Worm (Caenorhabditis elegans): ENCODE data around the gene srbc-33.

DNA sequence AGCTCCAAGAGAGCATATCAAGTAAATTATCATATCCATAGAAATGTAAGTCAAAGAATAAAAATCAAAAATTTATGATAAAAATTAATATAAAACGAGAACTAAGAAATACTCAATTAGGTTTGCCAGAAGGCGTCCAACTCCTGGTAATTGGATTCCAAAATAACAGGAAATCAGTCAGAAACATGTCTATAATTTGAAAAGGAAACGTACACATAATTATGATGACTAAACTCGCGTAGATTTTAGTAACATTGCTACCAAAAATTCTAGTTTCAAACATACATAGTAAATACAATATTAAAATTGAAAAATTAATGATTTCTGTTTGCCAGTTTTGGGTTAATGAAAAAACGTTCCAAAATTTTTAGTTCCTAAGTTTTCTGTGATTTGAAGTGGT lies at the start of gene srbc-33:
- TF ChIP-seq him-1 (tag; optimal IDR thresholded peaks at IDR 0.05) = no peak
- TF ChIP-seq W03F9.2 (tag; optimal IDR thresholded peaks at IDR 0.05) = no peak
- no peak for TF ChIP-seq dao-5 (tag; optimal IDR thresholded peaks at IDR 0.05)
